Worm (Caenorhabditis elegans): Measurements from ENCODE around the gene ZC487.2.

The ZC487.2 gene

DNA sequence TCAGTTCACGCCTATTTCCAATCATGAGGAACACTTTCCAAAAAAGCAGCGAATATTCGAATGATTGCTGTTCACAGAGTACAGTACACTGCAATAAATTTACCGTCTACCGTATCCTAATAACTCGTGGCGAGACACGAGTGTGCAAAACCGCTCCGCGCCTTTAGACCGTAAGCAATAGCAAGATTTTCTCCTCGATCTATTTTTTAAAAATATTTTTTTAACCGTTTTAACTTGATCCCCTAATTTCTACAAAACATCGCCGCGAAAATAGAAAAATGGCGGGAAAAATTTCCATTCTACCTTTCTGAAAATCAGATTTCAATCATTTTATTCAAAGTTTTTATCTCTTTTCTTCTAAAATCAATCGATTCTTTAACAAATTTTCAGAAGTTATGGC lies 19.6 kb downstream of the ZC487.2 start, which contains the start of gene era-1:
Gene era-1, plus strand, starts transcription at position 366 of the 400 bp plus-strand sequence.
- TF ChIP-seq snpc-4 (tag; optimal IDR thresholded peaks at IDR 0.05) (no peak), sptf-1 (tag; optimal IDR thresholded peaks at IDR 0.05) (no peak)

ce11 chrV:6699833-6700232 lies 22.4 kb downstream of the ZC487.2 start:
- no peak for TF ChIP-seq cnd-1 (tag; optimal IDR thresholded peaks at IDR 0.05)
- TF ChIP-seq blmp-1 (tag; optimal IDR thresholded peaks at IDR 0.05), result peak; percentile 82

- no peak for TF ChIP-seq mab-5 (tag; optimal IDR thresholded peaks at IDR 0.05)
- no peak for TF ChIP-seq sptf-1 (tag; optimal IDR thresholded peaks at IDR 0.05)
- TF ChIP-seq flh-1 (GFP tag; optimal IDR thresholded peaks at IDR 0.05), result no peak
- TF ChIP-seq ztf-11 (tag; optimal IDR thresholded peaks at IDR 0.05), result no peak
- TF ChIP-seq ces-1 (GFP tag; optimal IDR thresholded peaks at IDR 0.05), result no peak
- TF ChIP-seq unc-62 (GFP tag; optimal IDR thresholded peaks at IDR 0.05), result no peak
- no peak for TF ChIP-seq nhr-2 (tag; optimal IDR thresholded peaks at IDR 0.05)
- TF ChIP-seq elt-3 (tag; optimal IDR thresholded peaks at IDR 0.05), result no peak
- TF ChIP-seq mep-1 (tag; optimal IDR thresholded peaks at IDR 0.05), result no peak
Measured at ce11 chrV:6699021-6699420, 23.3 kb downstream of the ZC487.2 start.

ce11 chrV:6697552-6697951 lies 24.7 kb downstream of the ZC487.2 start, which contains the start of gene W02F12.2:
TSS of gene W02F12.2 (minus strand) at chrV:6697652.
- TF ChIP-seq ceh-83 (GFP tag; optimal IDR thresholded peaks at IDR 0.05), result no peak
- TF ChIP-seq nhr-2 (tag; optimal IDR thresholded peaks at IDR 0.05), result no peak
- TF ChIP-seq zip-8 (tag; optimal IDR thresholded peaks at IDR 0.05), result no peak
- TF ChIP-seq elt-3 (tag; optimal IDR thresholded peaks at IDR 0.05), result no peak
- TF ChIP-seq flh-1 (GFP tag; optimal IDR thresholded peaks at IDR 0.05), result no peak
- TF ChIP-seq lin-32 (GFP tag; optimal IDR thresholded peaks at IDR 0.05), result no peak
- TF ChIP-seq ham-2 (GFP tag; optimal IDR thresholded peaks at IDR 0.05), result no peak
- TF ChIP-seq M03D4.4 (tag; optimal IDR thresholded peaks at IDR 0.05), result no peak
- TF ChIP-seq ztf-11 (tag; optimal IDR thresholded peaks at IDR 0.05), result no peak
- TF ChIP-seq bed-3 (GFP tag; optimal IDR thresholded peaks at IDR 0.05), result no peak
- no peak for TF ChIP-seq cnd-1 (tag; optimal IDR thresholded peaks at IDR 0.05)
- no peak for TF ChIP-seq mep-1 (tag; optimal IDR thresholded peaks at IDR 0.05)
- TF ChIP-seq drap-1 (GFP tag; optimal IDR thresholded peaks at IDR 0.05), result no peak
- TF ChIP-seq nhr-237 (tag; optimal IDR thresholded peaks at IDR 0.05), result no peak
- no peak for TF ChIP-seq snpc-4 (tag; optimal IDR thresholded peaks at IDR 0.05)
- TF ChIP-seq mab-5 (tag; optimal IDR thresholded peaks at IDR 0.05), result no peak

ce11 chrV:6694668-6695067 lies 27.6 kb downstream of the ZC487.2 start, which contains the start of gene W02F12.8:
TSS of gene W02F12.8 (minus strand) at chrV:6694768.
- TF ChIP-seq cnd-1 (tag; optimal IDR thresholded peaks at IDR 0.05) (no peak), drap-1 (GFP tag; optimal IDR thresholded peaks at IDR 0.05) (no peak), hlh-1 (tag; optimal IDR thresholded peaks at IDR 0.05) (no peak), elt-1 (tag; optimal IDR thresholded peaks at IDR 0.05; ENCODE audit: borderline replicate concordance, insufficient read depth) (no peak), bed-3 (GFP tag; optimal IDR thresholded peaks at IDR 0.05) (no peak), tbx-8 (GFP tag; optimal IDR thresholded peaks at IDR 0.05) (no peak), sptf-1 (tag; optimal IDR thresholded peaks at IDR 0.05) (no peak), lin-13 (tag; optimal IDR thresholded peaks at IDR 0.05) (no peak), zip-8 (tag; optimal IDR thresholded peaks at IDR 0.05) (no peak), nhr-12 (tag; optimal IDR thresholded peaks at IDR 0.05) (no peak), nhr-237 (tag; optimal IDR thresholded peaks at IDR 0.05) (no peak), M03D4.4 (tag; optimal IDR thresholded peaks at IDR 0.05) (no peak), blmp-1 (tag; optimal IDR thresholded peaks at IDR 0.05) (no peak), lsy-2 (tag; optimal IDR thresholded peaks at IDR 0.05) (no peak), lin-32 (GFP tag; optimal IDR thresholded peaks at IDR 0.05) (no peak)

DNA sequence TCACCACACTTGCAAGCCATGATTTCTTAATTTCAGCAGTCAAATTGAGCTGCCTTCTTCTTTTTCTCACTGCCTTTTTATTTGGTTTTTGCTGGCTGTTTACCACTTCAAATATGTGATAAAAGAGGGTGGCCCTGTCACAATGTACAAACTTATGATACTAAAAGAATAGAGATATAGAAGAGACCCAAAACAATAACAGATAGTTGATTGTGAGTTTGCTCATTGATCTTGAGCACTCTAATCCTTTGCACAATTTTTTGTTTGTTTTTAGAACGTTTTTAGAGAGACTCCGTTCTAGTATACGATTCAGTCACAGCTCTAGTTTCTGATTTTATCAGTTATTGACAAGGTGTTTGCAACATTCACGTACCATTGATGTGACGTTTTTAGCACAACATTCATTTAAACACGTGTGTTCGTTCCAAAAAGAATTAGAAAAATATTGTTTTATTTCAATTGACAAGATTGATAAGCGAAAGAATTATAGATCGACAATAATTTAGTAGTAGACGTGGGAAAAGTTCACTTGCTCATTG lies 30.4 kb downstream of the ZC487.2 start, which contains the start of gene mtl-1:
Gene mtl-1, minus strand, starts transcription at position 51 of the 539 bp plus-strand sequence.
- TF ChIP-seq ceh-39 (tag; optimal IDR thresholded peaks at IDR 0.05), result no peak
- TF ChIP-seq drap-1 (GFP tag; optimal IDR thresholded peaks at IDR 0.05), result no peak
- no peak for TF ChIP-seq nhr-237 (tag; optimal IDR thresholded peaks at IDR 0.05)
- no peak for TF ChIP-seq cnd-1 (tag; optimal IDR thresholded peaks at IDR 0.05)
- TF ChIP-seq bed-3 (GFP tag; optimal IDR thresholded peaks at IDR 0.05), result no peak
- no peak for TF ChIP-seq sem-2 (GFP tag; optimal IDR thresholded peaks at IDR 0.05)
- TF ChIP-seq nhr-12 (tag; optimal IDR thresholded peaks at IDR 0.05), result no peak
- no peak for TF ChIP-seq elt-1 (tag; optimal IDR thresholded peaks at IDR 0.05; ENCODE audit: borderline replicate concordance, insufficient read depth)
- no peak for TF ChIP-seq ham-2 (GFP tag; optimal IDR thresholded peaks at IDR 0.05)
- no peak for TF ChIP-seq ceh-43 (GFP tag; optimal IDR thresholded peaks at IDR 0.05)
- TF ChIP-seq blmp-1 (tag; optimal IDR thresholded peaks at IDR 0.05), result no peak
